Worm (Caenorhabditis elegans): ENCODE results near the gene Y57G11C.1130.
A peak's percentile ranks its signal among the peaks of the same experiment; 100 is the strongest.

Gene Y57G11C.1130

DNA sequence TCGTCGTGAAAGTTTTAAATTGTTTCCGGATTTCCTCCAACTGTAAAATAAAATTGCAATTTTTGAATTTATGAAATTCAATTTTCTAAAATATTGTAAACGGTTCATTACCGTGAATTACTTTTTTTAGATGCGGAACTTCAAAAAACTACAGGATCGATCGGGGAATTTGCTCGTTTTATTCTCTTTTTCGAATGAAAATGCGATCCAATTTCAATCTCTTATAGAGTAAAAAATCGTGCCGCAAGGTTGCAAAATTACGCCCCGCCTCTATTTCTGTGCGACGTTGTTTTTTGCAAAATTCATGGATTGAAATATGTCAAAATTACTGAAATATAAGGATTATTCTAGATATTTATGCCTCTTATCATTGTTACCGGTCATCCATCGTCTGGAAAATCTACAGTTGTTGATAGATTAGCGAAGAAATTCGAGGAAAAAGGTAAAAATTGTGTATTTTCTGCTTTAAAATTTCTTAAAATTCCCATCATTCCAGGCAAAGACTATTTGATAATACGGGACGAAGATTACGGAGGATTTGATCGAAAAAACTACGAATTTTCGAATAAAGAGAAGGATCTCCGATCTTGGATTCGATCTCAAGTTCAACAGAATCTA lies 13.0 kb upstream of the Y57G11C.1130 start, which contains the start of gene Y57G11C.43 (continued):
- TF ChIP-seq hmg-20 (GFP tag; IDR thresholded peaks at IDR 0.05) (no peak), nfya-1 (tag; optimal IDR thresholded peaks at IDR 0.05; ENCODE audit: borderline replicate concordance, insufficient read depth) (no peak), nhr-120 (GFP tag; IDR thresholded peaks at IDR 0.05) (no peak), B0019.2 (GFP tag; conservative IDR thresholded peaks at IDR 0.05) (no peak), let-526 (GFP tag; IDR thresholded peaks at IDR 0.05) (no peak), ceh-40 (GFP tag; IDR thresholded peaks at IDR 0.05) (no peak), ceh-79 (tag; optimal IDR thresholded peaks at IDR 0.05) (no peak), attf-3 (GFP tag; conservative IDR thresholded peaks at IDR 0.05) (no peak)

DNA sequence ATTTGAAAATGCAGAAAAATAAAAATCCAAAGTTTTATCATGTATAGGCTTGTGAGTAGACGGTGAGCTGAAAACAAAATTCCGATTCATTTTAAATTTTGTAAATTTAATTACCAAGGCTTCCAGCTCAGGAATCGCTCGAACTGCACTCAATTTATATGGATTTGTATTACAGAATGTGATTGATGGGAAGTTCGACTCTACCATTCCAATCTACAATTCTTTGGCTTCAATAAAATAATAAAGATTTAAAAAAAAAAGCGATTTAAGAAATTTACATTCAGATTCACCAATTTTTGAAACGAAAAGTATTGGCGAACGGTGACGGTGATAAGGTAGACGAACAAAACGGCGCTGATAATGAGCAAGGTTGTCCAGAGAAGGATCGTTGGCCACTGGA lies 11.6 kb upstream of the Y57G11C.1130 start:
- TF ChIP-seq snpc-4 (GFP tag; optimal IDR thresholded peaks at IDR 0.05) (no peak), snpc-4 (tag; optimal IDR thresholded peaks at IDR 0.05) (peak in 1 of 4 experiments; percentile 73), attf-6 (GFP tag; IDR thresholded peaks at IDR 0.05) (peak; percentile 77), Y53G8AR.9 (GFP tag; conservative IDR thresholded peaks at IDR 0.05) (0 out of 2 replicates have a peak, but pooled peaks have one; percentile 34), him-1 (tag; optimal IDR thresholded peaks at IDR 0.05) (peak; percentile 41), ztf-28 (GFP tag; IDR thresholded peaks at IDR 0.05) (no peak)

DNA sequence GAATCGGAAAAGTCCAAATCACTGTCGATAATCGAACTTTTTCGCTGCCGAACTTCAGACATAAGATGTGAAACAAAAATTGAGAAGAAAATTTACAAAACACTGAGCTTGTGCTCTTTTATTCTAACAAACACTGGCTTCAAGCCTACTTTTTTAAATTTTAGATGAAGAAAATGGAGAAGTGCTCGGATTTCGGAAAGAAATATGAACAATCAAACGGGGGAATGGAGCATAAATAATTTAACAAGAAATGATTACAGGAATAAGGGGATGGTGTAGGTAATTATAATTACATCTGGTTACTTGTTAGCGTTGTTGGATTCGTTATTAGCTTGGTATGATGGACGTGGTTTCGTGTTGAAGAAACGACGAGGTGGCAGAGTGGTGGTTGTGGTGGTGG lies 11.0 kb upstream of the Y57G11C.1130 start, which contains the start of gene degl-1:
Gene degl-1, minus strand, starts transcription at position 101 of the 400 bp plus-strand sequence.
- TF ChIP-seq akir-1 (GFP tag; optimal IDR thresholded peaks at IDR 0.05) (no peak), sea-2 (GFP tag; IDR thresholded peaks at IDR 0.05) (no peak), hlh-26 (GFP tag; conservative IDR thresholded peaks at IDR 0.05) (no peak), fkh-3 (tag; optimal IDR thresholded peaks at IDR 0.05) (no peak), hrde-1 (tag; optimal IDR thresholded peaks at IDR 0.05; ENCODE audit: borderline replicate concordance) (no peak), snpc-3.4 (tag; optimal IDR thresholded peaks at IDR 0.05) (no peak), B0336.3 (GFP tag; IDR thresholded peaks at IDR 0.05) (no peak), ztf-3 (GFP tag; optimal IDR thresholded peaks at IDR 0.05) (no peak), Y56A3A.18 (GFP tag; IDR thresholded peaks at IDR 0.05) (no peak), lsy-27 (tag; optimal IDR thresholded peaks at IDR 0.05; ENCODE audit: borderline replicate concordance, insufficient read depth) (no peak), Y67H2A.10 (GFP tag; conservative IDR thresholded peaks at IDR 0.05) (no peak), sdz-38 (tag; optimal IDR thresholded peaks at IDR 0.05) (no peak), him-1 (tag; optimal IDR thresholded peaks at IDR 0.05) (no peak), madf-6 (GFP tag; IDR thresholded peaks at IDR 0.05) (no peak), lin-40 (tag; optimal IDR thresholded peaks at IDR 0.05) (no peak)

DNA sequence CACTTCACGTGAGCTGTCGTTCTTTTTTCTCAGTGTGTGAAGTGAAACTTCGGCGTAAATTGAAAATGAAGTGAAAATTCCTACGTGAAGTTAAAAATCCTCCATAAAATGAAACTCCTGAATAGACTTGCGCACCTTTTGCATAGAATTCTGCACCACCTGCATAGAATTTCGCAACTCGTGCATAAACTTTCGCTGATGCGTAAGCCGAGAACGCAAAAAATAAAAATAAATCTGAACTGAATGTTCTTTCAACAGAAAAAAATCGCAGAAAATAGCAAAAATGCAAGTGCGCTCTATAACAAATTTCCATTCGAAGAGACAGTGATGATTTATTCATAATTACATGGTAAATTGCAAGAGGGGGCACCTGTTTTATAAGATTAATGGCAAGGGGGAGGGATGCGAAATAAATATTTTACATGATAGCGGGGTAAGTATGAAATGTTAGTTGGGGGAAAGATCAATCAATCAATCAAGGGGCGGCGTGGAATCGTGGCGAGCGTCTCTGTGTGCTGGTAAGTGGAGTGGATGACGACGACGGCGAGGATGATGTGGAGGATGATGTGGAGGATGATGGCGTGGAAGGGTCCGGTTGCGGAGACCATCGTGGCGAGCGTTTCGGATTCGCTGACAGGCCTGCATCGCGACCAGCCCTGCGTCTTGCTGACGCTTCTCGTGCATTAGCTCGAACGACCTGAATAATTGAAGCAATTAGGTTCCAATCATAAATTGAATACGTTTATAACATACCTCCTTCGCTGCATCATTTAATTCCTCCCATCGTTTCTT lies 8.8 kb upstream of the Y57G11C.1130 start, which contains the start of gene Y57G11C.36:
Gene Y57G11C.36, minus strand, starts transcription at position 502 of the 792 bp plus-strand sequence.
- no peak for TF ChIP-seq snpc-4 (GFP tag; optimal IDR thresholded peaks at IDR 0.05)
- TF ChIP-seq snpc-4 (tag; optimal IDR thresholded peaks at IDR 0.05) = peak in 1 of 4 experiments; percentile 83
- TF ChIP-seq hsf-1 (GFP tag; IDR thresholded peaks at IDR 0.05) = no peak
- no peak for TF ChIP-seq B0019.2 (GFP tag; conservative IDR thresholded peaks at IDR 0.05)
- TF ChIP-seq egrh-3 (GFP tag; IDR thresholded peaks at IDR 0.05) = peak; percentile 45; the same call in 1 of the 2 replicates
- TF ChIP-seq K11D2.4 (GFP tag; IDR thresholded peaks at IDR 0.05) = no peak
- TF ChIP-seq efl-1 (GFP tag; optimal IDR thresholded peaks at IDR 0.05) = no peak
- TF ChIP-seq attf-6 (GFP tag; IDR thresholded peaks at IDR 0.05) = peak; percentile 72
- TF ChIP-seq Y67H2A.10 (GFP tag; conservative IDR thresholded peaks at IDR 0.05) = no peak
- no peak for TF ChIP-seq cebp-1 (GFP tag; IDR thresholded peaks at IDR 0.05)
- peak; percentile 50 for TF ChIP-seq cebp-1 (tag; optimal IDR thresholded peaks at IDR 0.05)
- no peak for TF ChIP-seq ztf-25 (GFP tag; IDR thresholded peaks at IDR 0.05)
- no peak for TF ChIP-seq dpff-1 (tag; optimal IDR thresholded peaks at IDR 0.05)
- no peak for TF ChIP-seq madf-3 (GFP tag; IDR thresholded peaks at IDR 0.05)
- TF ChIP-seq ceh-91 (GFP tag; IDR thresholded peaks at IDR 0.05) = no peak
- no peak for TF ChIP-seq hrde-1 (tag; optimal IDR thresholded peaks at IDR 0.05; ENCODE audit: borderline replicate concordance)
- TF ChIP-seq mes-4 (tag; optimal IDR thresholded peaks at IDR 0.05) = no peak
- TF ChIP-seq tlf-1 (GFP tag; optimal IDR thresholded peaks at IDR 0.05) = no peak
- no peak for TF ChIP-seq ekl-4 (GFP tag; IDR thresholded peaks at IDR 0.05)
- no peak for TF ChIP-seq lir-1 (GFP tag; conservative IDR thresholded peaks at IDR 0.05)

All from whole organism, young adult.